Worm (Caenorhabditis elegans) whole organism, L1 larva: ENCODE measurements around the gene gst-29.

Experiments
- C16A3.4 ChIP-seq: fragments of 150-350 bp; optimal IDR thresholded peaks from 2 replicates; lab custom pipeline; 2014; ENCODE audit warnings: missing biosample characterization, missing genetic modification characterization
- aha-1 ChIP-seq: fragments of 150-350 bp; optimal IDR thresholded peaks from 2 replicates; lab custom pipeline; 2014; ENCODE audit warnings: missing biosample characterization, missing genetic modification characterization
- alr-1 ChIP-seq: fragments of 200-800 bp; sonication (Bioruptor generic); optimal IDR thresholded peaks from 2 replicates; lab custom pipeline; 2018; ENCODE audit warnings: borderline replicate concordance, mild to moderate bottlenecking, missing genetic modification characterization, missing compliant biosample characterization
- aly-2 ChIP-seq: fragments of 150-350 bp; optimal IDR thresholded peaks from 2 replicates; lab custom pipeline; 2014; ENCODE audit warnings: missing biosample characterization, missing genetic modification characterization
- ama-1 ChIP-seq: fragments of 150-350 bp; optimal IDR thresholded peaks from 2 replicates; lab custom pipeline; 2014
- blmp-1 ChIP-seq: fragments of 150-350 bp; optimal IDR thresholded peaks from 2 replicates; lab custom pipeline; 2014; ENCODE audit warnings: missing biosample characterization, missing genetic modification characterization
- ceh-82 ChIP-seq, 3 experiments: fragments of 150-350 bp in 1 of 3; sonication (generic microtip) in 2 of 3; optimal IDR thresholded peaks; 2 replicates each; lab custom pipeline; 2014 to 2017; ENCODE audit warnings: missing biosample characterization in 3 of 3, missing genetic modification characterization in 3 of 3
- ceh-88 ChIP-seq: fragments of 200-800 bp; sonication (Bioruptor generic); IDR thresholded peaks from 2 replicates; pipeline ENCODE4 v1.3.6; 2022; ENCODE audit warnings: missing genetic modification characterization, missing compliant biosample characterization
- ceh-90 ChIP-seq: sonication (generic microtip); optimal IDR thresholded peaks from 2 replicates; lab custom pipeline; 2016; ENCODE audit warnings: missing genetic modification characterization, missing compliant biosample characterization
- ces-1 ChIP-seq: fragments of 150-350 bp; optimal IDR thresholded peaks from 2 replicates; lab custom pipeline; 2014; ENCODE audit warnings: missing biosample characterization, missing genetic modification reagents, missing genetic modification characterization
- efl-1 ChIP-seq, 4 experiments: fragments of 150-350 bp; optimal IDR thresholded peaks in 3 of 4; peaks in 1 of 4; 1 replicate in 1 of 4; 2 replicates in 3 of 4; lab custom pipeline; 2014; ENCODE audit warnings: missing biosample characterization in 2 of 4, missing genetic modification characterization in 2 of 4, missing genetic modification reagents in 2 of 4
- efl-3 ChIP-seq: fragments of 200-800 bp; sonication (Bioruptor generic); optimal IDR thresholded peaks from 2 replicates; lab custom pipeline; 2018; ENCODE audit warnings: mild to moderate bottlenecking, missing genetic modification characterization, missing compliant biosample characterization
- egl-13 ChIP-seq: sonication (generic microtip); optimal IDR thresholded peaks from 2 replicates; lab custom pipeline; 2016; ENCODE audit warnings: missing genotype, missing genetic modification reagents, missing genetic modification characterization, missing compliant biosample characterization
- ets-5 ChIP-seq: fragments of 200-800 bp; sonication (Bioruptor generic); IDR thresholded peaks from 2 replicates; pipeline ENCODE4 v1.3.6; 2022; ENCODE audit warnings: missing genetic modification characterization, missing compliant biosample characterization
- fkh-8 ChIP-seq: sonication (generic microtip); optimal IDR thresholded peaks from 2 replicates; lab custom pipeline; 2016; ENCODE audit warnings: mild to moderate bottlenecking, missing genetic modification characterization, missing compliant biosample characterization
- fos-1 ChIP-seq: fragments of 150-350 bp; optimal IDR thresholded peaks from 2 replicates; lab custom pipeline; 2014; ENCODE audit warnings: missing biosample characterization, missing genetic modification characterization
- grh-1 ChIP-seq: fragments of 200-800 bp; sonication (Bioruptor generic); IDR thresholded peaks from 2 replicates; pipeline ENCODE4 v1.3.6; 2022; ENCODE audit warnings: missing genetic modification reagents, missing genetic modification characterization, missing compliant biosample characterization
- hpl-2 ChIP-seq: fragments of 150-350 bp; optimal IDR thresholded peaks from 2 replicates; lab custom pipeline; 2014; ENCODE audit warnings: missing biosample characterization, missing genetic modification reagents, missing genetic modification characterization
- irx-1 ChIP-seq: sonication (generic microtip); optimal IDR thresholded peaks from 2 replicates; lab custom pipeline; 2016; ENCODE audit warnings: missing genetic modification characterization, missing compliant biosample characterization
- lin-13 ChIP-seq: fragments of 150-350 bp; optimal IDR thresholded peaks from 2 replicates; lab custom pipeline; 2014; ENCODE audit warnings: missing biosample characterization, missing genetic modification reagents, missing genetic modification characterization
- lin-15B ChIP-seq: fragments of 150-350 bp; sonication (generic microtip); optimal IDR thresholded peaks from 3 replicates; lab custom pipeline; 2014; ENCODE audit warnings: missing biosample characterization, missing genetic modification characterization
- lin-35 ChIP-seq, 2 experiments: fragments of 150-350 bp; optimal IDR thresholded peaks; 2 replicates each; lab custom pipeline; 2014; ENCODE audit warnings: missing biosample characterization in 2 of 2, missing genetic modification characterization in 2 of 2, missing genetic modification reagents in 2 of 2
- mab-9 ChIP-seq: fragments of 200-800 bp; sonication (Bioruptor generic); IDR thresholded peaks from 2 replicates; pipeline ENCODE4 v1.3.6; 2022; ENCODE audit warnings: missing genetic modification reagents, missing genetic modification characterization, missing compliant biosample characterization
- mef-2 ChIP-seq: fragments of 150-350 bp; optimal IDR thresholded peaks from 2 replicates; lab custom pipeline; 2014; ENCODE audit warnings: missing biosample characterization, missing genetic modification characterization
- mep-1 ChIP-seq: fragments of 150-350 bp; optimal IDR thresholded peaks from 2 replicates; lab custom pipeline; 2014; ENCODE audit warnings: missing biosample characterization, missing genetic modification characterization
- nhr-12 ChIP-seq: sonication (generic microtip); optimal IDR thresholded peaks from 2 replicates; lab custom pipeline; 2017; ENCODE audit warnings: missing biosample characterization, missing genetic modification characterization
- nhr-19 ChIP-seq: fragments of 200-800 bp; sonication (Bioruptor generic); conservative IDR thresholded peaks from 2 replicates; pipeline ENCODE4 v1.3.6; 2022; ENCODE audit warnings: missing genetic modification characterization, missing compliant biosample characterization
- nhr-20 ChIP-seq: sonication (generic microtip); optimal IDR thresholded peaks from 2 replicates; lab custom pipeline; 2016; ENCODE audit warnings: mild to moderate bottlenecking, missing genetic modification characterization, missing compliant biosample characterization
- nhr-85 ChIP-seq: sonication (generic microtip); peaks from one replicate; lab custom pipeline; 2016; ENCODE audit warnings: missing genetic modification characterization, inconsistent platforms, missing compliant biosample characterization
- pag-3 ChIP-seq: sonication (generic microtip); optimal IDR thresholded peaks from 2 replicates; lab custom pipeline; 2017; ENCODE audit warnings: missing genetic modification characterization, mild to moderate bottlenecking, missing compliant biosample characterization, antibody characterized with exemption, borderline replicate concordance; ENCODE audit not compliant: insufficient read depth
- rnt-1 ChIP-seq: sonication (generic microtip); optimal IDR thresholded peaks from 2 replicates; lab custom pipeline; 2016; ENCODE audit warnings: mild to moderate bottlenecking, missing genetic modification characterization, moderate library complexity, missing compliant biosample characterization
- sox-4 ChIP-seq: sonication (generic microtip); optimal IDR thresholded peaks from 2 replicates; lab custom pipeline; 2016; ENCODE audit warnings: missing genetic modification characterization, missing compliant biosample characterization
- sup-37 ChIP-seq: fragments of 200-800 bp; sonication (Bioruptor generic); optimal IDR thresholded peaks from 2 replicates; lab custom pipeline; 2018; ENCODE audit warnings: mild to moderate bottlenecking, missing genetic modification characterization, missing compliant biosample characterization
- unc-130 ChIP-seq: fragments of 150-350 bp; optimal IDR thresholded peaks from 2 replicates; lab custom pipeline; 2017; ENCODE audit warnings: missing biosample characterization, missing genetic modification characterization, inconsistent platforms
- unc-30 ChIP-seq: sonication (generic microtip); optimal IDR thresholded peaks from 2 replicates; lab custom pipeline; 2017; ENCODE audit warnings: missing biosample characterization, missing genetic modification characterization
- vab-15 ChIP-seq: sonication (generic microtip); optimal IDR thresholded peaks from 2 replicates; lab custom pipeline; 2017; ENCODE audit warnings: missing genotype, mild to moderate bottlenecking, missing genetic modification characterization, missing compliant biosample characterization
- xbp-1 ChIP-seq: sonication (generic microtip); optimal IDR thresholded peaks from 2 replicates; lab custom pipeline; 2016; ENCODE audit warnings: missing genetic modification characterization, missing compliant biosample characterization
- ztf-4 ChIP-seq: fragments of 150-350 bp; optimal IDR thresholded peaks from 2 replicates; lab custom pipeline; 2014; ENCODE audit warnings: missing biosample characterization, missing genetic modification characterization

Gene gst-29

DNA sequence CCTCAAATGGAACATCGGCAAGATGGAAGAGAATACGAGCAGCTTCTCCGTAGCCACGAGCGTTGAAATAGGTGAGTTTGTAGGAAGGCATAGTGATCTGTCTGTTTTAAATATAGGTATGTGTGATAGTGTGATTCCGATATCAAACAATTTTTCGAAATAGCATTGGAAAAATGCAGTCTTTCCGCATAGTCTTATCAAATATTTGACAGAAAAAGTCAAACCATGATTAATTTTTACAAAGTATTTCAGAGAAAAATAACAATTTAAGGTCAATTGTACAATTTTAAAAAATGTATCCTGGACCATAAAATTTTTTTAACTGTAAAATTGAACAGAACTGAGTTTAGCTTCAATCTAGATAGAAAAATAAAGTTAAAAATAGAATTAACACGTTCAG lies 5.2 kb downstream of the gst-29 start, which contains the start of gene gst-26:
gst-26 (minus strand) TSS at position 101 of the 400 bp plus-strand sequence.
- no peak for TF ChIP-seq nhr-12 (tag; lab: Kevin White, UChicago)
- TF ChIP-seq efl-3: no peak
- TF ChIP-seq aha-1 (tag; lab: Kevin White, UChicago): no peak
- TF ChIP-seq ama-1 (lab: Kevin White, UChicago): no peak
- no peak for TF ChIP-seq mep-1 (tag; lab: Kevin White, UChicago)
- no peak for TF ChIP-seq egl-13 (tag; lab: Kevin White, UChicago)
- no peak for TF ChIP-seq ceh-90 (tag; lab: Kevin White, UChicago)

DNA sequence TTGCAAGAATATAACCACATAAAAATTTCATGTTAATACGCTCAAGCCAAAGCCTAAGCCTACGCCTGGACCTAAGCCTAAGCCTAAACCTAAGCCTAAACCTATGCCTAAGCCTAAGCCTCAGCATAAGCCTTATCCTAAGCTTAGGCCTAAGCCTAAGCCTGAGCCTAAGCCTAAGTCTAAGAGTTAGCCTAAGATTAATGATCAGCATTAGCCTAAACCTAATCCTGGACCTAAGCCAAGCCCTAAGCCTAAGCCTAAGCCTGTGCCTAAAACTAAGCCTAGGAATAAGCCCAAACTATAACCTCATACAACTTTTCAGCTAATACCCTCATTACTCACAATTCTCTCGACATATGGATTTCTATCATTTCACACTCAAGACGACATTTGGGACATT lies 11.3 kb downstream of the gst-29 start:
- TF ChIP-seq efl-1 (optimal IDR thresholded peaks at IDR 0.05; lab: Kevin White, UChicago): no peak
- peak in 1 of 2 experiments; percentile 59 for TF ChIP-seq efl-1 (GFP tag; optimal IDR thresholded peaks at IDR 0.05 in 1 of 2; lab: Kevin White, UChicago)
- TF ChIP-seq lin-15B: no peak

- TF ChIP-seq unc-130 (tag; lab: Kevin White, UChicago) (no peak), ztf-4 (tag; lab: Kevin White, UChicago) (no peak), rnt-1 (no peak)
These were observed 11.8 kb downstream of the gst-29 start, which contains the start of gene ptr-20 for ce11 chrII:15157880-15158279. TSS of gene ptr-20 (plus strand) at chrII:15158180.

DNA sequence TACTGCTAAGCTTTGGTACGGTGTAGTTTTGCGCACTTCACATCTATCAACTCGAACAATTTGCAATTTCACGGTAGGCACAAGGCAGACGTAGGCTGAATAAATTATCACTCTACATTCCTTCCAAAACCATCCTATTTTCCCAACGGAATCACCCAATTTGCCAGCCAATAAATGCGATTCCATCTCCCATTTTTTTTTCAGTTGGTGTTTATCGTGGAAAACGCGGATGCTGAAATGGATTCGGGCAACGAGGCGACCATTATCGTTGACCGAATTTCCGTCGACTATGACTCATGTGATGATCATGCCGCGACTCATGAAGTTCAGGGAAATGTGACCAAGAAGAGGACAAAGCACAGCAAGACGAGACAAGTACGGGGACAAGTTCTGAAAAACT lies 21.2 kb downstream of the gst-29 start:
- TF ChIP-seq xbp-1: no peak
- TF ChIP-seq nhr-12 (tag; lab: Kevin White, UChicago): no peak
- no peak for TF ChIP-seq alr-1
- no peak for TF ChIP-seq irx-1 (tag; lab: Kevin White, UChicago)
- no peak for TF ChIP-seq aly-2
- TF ChIP-seq mab-9: no peak
- no peak for TF ChIP-seq vab-15 (tag; lab: Kevin White, UChicago)
- no peak for TF ChIP-seq sup-37
- TF ChIP-seq sox-4 (tag; lab: Kevin White, UChicago): no peak
- TF ChIP-seq nhr-20 (tag; lab: Kevin White, UChicago): no peak
- no peak for TF ChIP-seq fos-1
- no peak for TF ChIP-seq mef-2 (tag; lab: Kevin White, UChicago)
- TF ChIP-seq lin-35 (GFP tag; optimal IDR thresholded peaks at IDR 0.05; lab: Kevin White, UChicago): no peak
- TF ChIP-seq grh-1 (GFP tag; lab: Robert Waterston, UW): no peak
- no peak for TF ChIP-seq nhr-19 (GFP tag; lab: Robert Waterston, UW)
- TF ChIP-seq hpl-2 (GFP tag; lab: Kevin White, UChicago): no peak
- no peak for TF ChIP-seq C16A3.4 (tag; lab: Kevin White, UChicago)
- TF ChIP-seq ces-1 (GFP tag; lab: Kevin White, UChicago): no peak
- TF ChIP-seq ets-5: no peak
- no peak for TF ChIP-seq unc-130 (tag; lab: Kevin White, UChicago)

DNA sequence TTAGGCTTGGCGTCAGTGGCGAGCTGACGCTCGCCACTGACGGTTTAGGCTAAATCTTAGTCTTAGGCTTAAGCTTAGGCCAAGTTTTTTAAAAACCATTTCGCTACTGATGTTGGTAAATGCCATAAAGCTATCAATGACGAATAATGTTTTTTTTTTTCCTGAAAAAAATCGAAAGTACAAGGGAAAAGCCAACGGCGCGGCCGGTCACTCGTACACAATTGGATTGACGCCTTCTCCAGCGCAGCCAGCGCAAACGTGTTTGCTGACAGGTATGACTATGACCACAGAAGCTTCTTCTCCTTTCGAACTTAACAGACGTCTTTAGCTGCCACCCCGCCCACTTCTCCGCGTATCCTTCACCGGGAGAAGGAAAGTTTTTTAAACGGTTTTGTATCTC lies 24.1 kb downstream of the gst-29 start, which contains the start of gene Y53F4B.27:
Y53F4B.27 (plus strand) TSS at position 301 of the 400 bp plus-strand sequence.
- no peak for TF ChIP-seq ces-1 (GFP tag; lab: Kevin White, UChicago)
- TF ChIP-seq mab-9: no peak
- TF ChIP-seq ceh-88 (GFP tag; lab: Robert Waterston, UW): no peak
- TF ChIP-seq blmp-1 (tag; lab: Kevin White, UChicago): peak; percentile 63

DNA sequence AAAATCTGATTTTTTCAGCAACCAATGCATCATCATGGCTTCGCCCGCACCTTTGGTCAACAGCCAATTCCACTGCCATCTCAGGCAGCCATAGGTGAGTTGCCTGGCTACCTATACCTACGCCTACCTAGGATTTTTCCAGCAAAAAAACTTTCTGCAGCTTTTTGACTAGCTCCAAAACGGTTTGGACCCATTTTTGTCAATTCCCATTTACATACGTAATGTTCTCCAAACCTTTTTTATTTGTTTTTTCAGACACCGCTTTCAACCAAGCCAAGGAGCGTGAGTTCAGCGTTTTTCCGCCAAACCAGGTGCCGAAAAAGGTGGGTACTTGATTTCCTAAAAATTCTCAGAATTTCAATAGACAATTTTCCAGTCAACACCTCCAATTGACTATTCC lies 25.9 kb downstream of the gst-29 start:
- TF ChIP-seq efl-1 (optimal IDR thresholded peaks at IDR 0.05; lab: Kevin White, UChicago) (no peak), efl-1 (GFP tag; optimal IDR thresholded peaks at IDR 0.05 in 1 of 2; lab: Kevin White, UChicago) (peak in 1 of 2 experiments; percentile 90), sox-4 (tag; lab: Kevin White, UChicago) (no peak), ceh-82 (tag; optimal IDR thresholded peaks at IDR 0.05; lab: Kevin White, UChicago) (no peak), unc-30 (no peak), lin-13 (GFP tag; lab: Kevin White, UChicago) (no peak), fkh-8 (tag; lab: Kevin White, UChicago) (no peak), nhr-85 (no peak), pag-3 (tag; lab: Kevin White, UChicago) (no peak)
